Worm (Caenorhabditis elegans): ENCODE results near the gene fbxa-26.
"Not testable (repeated sequence)": the region's sequence is repeated elsewhere in the genome, so short reads cannot be mapped to it uniquely, and the experiment has no call there.

fbxa-26 gene

ce11 chrIII:1372563-1372962 lies 30.2 kb upstream of the fbxa-26 start:
- no peak for TF ChIP-seq sox-4 (tag; optimal IDR thresholded peaks at IDR 0.05)

ce11 chrIII:1359669-1360068 lies 17.3 kb upstream of the fbxa-26 start, which contains the start of gene Y82E9BR.9:
Y82E9BR.9 (minus strand) TSS chrIII:1359769.
- TF ChIP-seq skn-1 (tag; optimal IDR thresholded peaks at IDR 0.05) (no peak), fkh-10 (GFP tag; optimal IDR thresholded peaks at IDR 0.05) (no peak), nhr-90 (tag; optimal IDR thresholded peaks at IDR 0.05; ENCODE audit: poor library complexity) (no peak), fos-1 (tag; optimal IDR thresholded peaks at IDR 0.05) (no peak), ceh-8 (GFP tag; optimal IDR thresholded peaks at IDR 0.05) (no peak), nhr-11 (tag; optimal IDR thresholded peaks at IDR 0.05) (no peak), tlp-1 (tag; optimal IDR thresholded peaks at IDR 0.05) (no peak), nhr-84 (tag; optimal IDR thresholded peaks at IDR 0.05) (no peak), nhr-20 (tag; optimal IDR thresholded peaks at IDR 0.05) (no peak), elt-3 (tag; optimal IDR thresholded peaks at IDR 0.05) (no peak), snu-23 (GFP tag; optimal IDR thresholded peaks at IDR 0.05) (no peak), lin-35 (GFP tag; optimal IDR thresholded peaks at IDR 0.05) (no peak), ceh-63 (GFP tag; optimal IDR thresholded peaks at IDR 0.05) (no peak), jun-1 (tag; optimal IDR thresholded peaks at IDR 0.05) (no peak), nhr-28 (tag; optimal IDR thresholded peaks at IDR 0.05) (no peak)

- not testable (repeated sequence) for TF ChIP-seq elt-3 (tag; optimal IDR thresholded peaks at IDR 0.05); unc-98 (GFP tag; IDR thresholded peaks at IDR 0.05); nhr-47 (tag; optimal IDR thresholded peaks at IDR 0.05)
Measured at ce11 chrIII:1357973-1358372, 15.7 kb upstream of the fbxa-26 start, which contains the start of gene Y82E9BR.8. Y82E9BR.8 (minus strand) TSS chrIII:1358073.

ce11 chrIII:1355320-1355719 lies 13.0 kb upstream of the fbxa-26 start, which contains the start of gene Y82E9BL.1:
Y82E9BL.1 (minus strand) TSS chrIII:1355420.
- TF ChIP-seq lir-3 (tag; optimal IDR thresholded peaks at IDR 0.05; ENCODE audit: poor library complexity): no peak
- no peak for TF ChIP-seq unc-98 (GFP tag; IDR thresholded peaks at IDR 0.05)
- TF ChIP-seq ztf-4 (tag; optimal IDR thresholded peaks at IDR 0.05): no peak
- no peak for TF ChIP-seq lin-14 (GFP tag; optimal IDR thresholded peaks at IDR 0.05)
- TF ChIP-seq C16A3.4 (tag; optimal IDR thresholded peaks at IDR 0.05): no peak
- TF ChIP-seq irx-1 (tag; optimal IDR thresholded peaks at IDR 0.05): no peak
- no peak for TF ChIP-seq nhr-11 (tag; optimal IDR thresholded peaks at IDR 0.05)

ce11 chrIII:1354523-1354922 lies 12.2 kb upstream of the fbxa-26 start:
- TF ChIP-seq fkh-4 (tag; optimal IDR thresholded peaks at IDR 0.05; ENCODE audit: borderline replicate concordance): no peak
- no peak for TF ChIP-seq unc-98 (GFP tag; IDR thresholded peaks at IDR 0.05)

ce11 chrIII:1350745-1351144 lies 8.4 kb upstream of the fbxa-26 start, which contains the start of gene Y82E9BL.3:
Y82E9BL.3 (minus strand) TSS chrIII:1350845.
- TF ChIP-seq efl-1 (optimal IDR thresholded peaks at IDR 0.05) (no peak), efl-1 (GFP tag; optimal IDR thresholded peaks at IDR 0.05 in 1 of 2) (peak in 1 of 2 experiments; percentile 62), nhr-12 (tag; optimal IDR thresholded peaks at IDR 0.05) (no peak), pqm-1 (tag; optimal IDR thresholded peaks at IDR 0.05) (no peak)

ce11 chrIII:1349313-1349712 lies 7.0 kb upstream of the fbxa-26 start, which contains the start of gene fbxa-25:
fbxa-25 (minus strand) TSS chrIII:1349450.
- TF ChIP-seq elt-2 (tag; optimal IDR thresholded peaks at IDR 0.05) (peak; percentile 5), grh-1 (GFP tag; IDR thresholded peaks at IDR 0.05) (no peak), nhr-76 (tag; optimal IDR thresholded peaks at IDR 0.05) (no peak), dpl-1 (GFP tag; optimal IDR thresholded peaks at IDR 0.05) (no peak), efl-1 (optimal IDR thresholded peaks at IDR 0.05) (no peak), efl-1 (GFP tag; optimal IDR thresholded peaks at IDR 0.05 in 1 of 2) (peak in 1 of 2 experiments; percentile 51)
